Worm (Caenorhabditis elegans) whole organism, dauer: Measurements from ENCODE around the gene C18G1.9.

Experiments used
- unc-62 ChIP-seq: sonication (generic microtip); optimal IDR thresholded peaks from 2 replicates; lab custom pipeline; 2017; ENCODE audit warnings: missing biosample characterization, missing genetic modification reagents, missing genetic modification characterization

The C18G1.9 gene

DNA sequence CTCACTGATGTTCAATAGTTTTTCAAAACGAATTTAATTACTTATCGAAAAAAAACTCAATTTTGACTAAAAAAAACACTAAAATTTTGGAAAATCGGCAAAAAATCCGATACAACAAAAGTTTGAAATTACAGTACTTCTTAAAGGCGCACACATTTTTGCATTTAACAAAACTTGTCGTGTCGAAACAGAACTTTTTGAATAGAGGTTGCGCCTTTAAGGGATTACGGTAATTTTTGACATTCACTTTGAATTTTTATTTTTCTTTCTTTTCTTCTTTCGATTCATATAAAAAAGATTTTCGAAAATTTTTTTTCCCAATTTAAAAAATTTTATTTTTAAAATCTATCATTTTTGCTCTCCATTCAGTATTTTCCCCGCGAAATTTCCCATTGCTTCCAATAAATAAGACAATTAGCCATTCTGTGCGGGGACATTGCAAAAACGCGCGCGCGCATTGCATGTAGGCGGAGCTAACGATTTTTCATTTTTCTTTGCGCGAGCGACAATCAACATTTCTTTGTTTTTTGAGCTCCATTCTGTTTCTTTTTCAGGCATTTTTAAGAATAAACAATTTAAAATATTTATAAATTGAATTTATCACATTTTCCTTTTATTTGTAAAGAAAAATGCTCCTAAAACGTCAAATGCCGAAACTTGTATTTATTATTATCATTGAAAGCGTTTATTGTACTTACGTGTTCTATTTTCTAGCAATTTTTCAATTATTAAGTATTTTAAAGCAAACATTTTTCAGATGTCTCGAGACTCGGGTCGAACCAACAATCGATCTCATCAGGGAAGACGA, 38.2 kb downstream of the C18G1.9 start, which contains the start of gene F39G3.3:
F39G3.3 (plus strand) TSS at position 758 of the 808 bp plus-strand sequence.
- TF ChIP-seq unc-62 (GFP tag; lab: Kevin White, UChicago): no peak

- no peak for TF ChIP-seq unc-62 (GFP tag; lab: Kevin White, UChicago)
Measured at ce11 chrV:4730075-4730474, 39.5 kb downstream of the C18G1.9 start, which contains the start of gene tig-2. TSS of gene tig-2 (minus strand) at chrV:4730161.

ce11 chrV:4724453-4724852, 45.1 kb downstream of the C18G1.9 start, which contains the start of gene F39G3.4:
TSS of gene F39G3.4 (plus strand) at chrV:4724753.
- no peak for TF ChIP-seq unc-62 (GFP tag; lab: Kevin White, UChicago)

DNA sequence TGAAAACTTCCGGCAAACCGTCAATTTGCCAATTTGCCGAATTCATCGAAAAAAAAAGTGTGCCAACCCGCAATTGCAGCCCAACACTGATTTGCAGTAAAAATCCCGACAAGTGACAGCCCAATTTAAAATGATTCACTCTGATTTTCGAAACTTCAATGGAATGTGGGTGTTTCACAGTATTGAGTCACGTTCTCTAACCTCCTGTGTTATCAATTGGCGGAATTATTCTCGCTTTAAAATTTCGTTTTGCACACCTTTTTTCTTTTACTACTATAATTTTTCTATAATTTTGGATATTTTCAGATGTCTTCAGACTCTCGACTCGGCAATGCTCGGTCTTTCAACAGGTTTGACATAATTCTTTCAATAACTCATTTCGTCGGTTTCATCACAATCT, 47.2 kb downstream of the C18G1.9 start, which contains the start of gene F39G3.5:
F39G3.5 (plus strand) TSS at position 301 of the 400 bp plus-strand sequence.
- TF ChIP-seq unc-62 (GFP tag; lab: Kevin White, UChicago): no peak

DNA sequence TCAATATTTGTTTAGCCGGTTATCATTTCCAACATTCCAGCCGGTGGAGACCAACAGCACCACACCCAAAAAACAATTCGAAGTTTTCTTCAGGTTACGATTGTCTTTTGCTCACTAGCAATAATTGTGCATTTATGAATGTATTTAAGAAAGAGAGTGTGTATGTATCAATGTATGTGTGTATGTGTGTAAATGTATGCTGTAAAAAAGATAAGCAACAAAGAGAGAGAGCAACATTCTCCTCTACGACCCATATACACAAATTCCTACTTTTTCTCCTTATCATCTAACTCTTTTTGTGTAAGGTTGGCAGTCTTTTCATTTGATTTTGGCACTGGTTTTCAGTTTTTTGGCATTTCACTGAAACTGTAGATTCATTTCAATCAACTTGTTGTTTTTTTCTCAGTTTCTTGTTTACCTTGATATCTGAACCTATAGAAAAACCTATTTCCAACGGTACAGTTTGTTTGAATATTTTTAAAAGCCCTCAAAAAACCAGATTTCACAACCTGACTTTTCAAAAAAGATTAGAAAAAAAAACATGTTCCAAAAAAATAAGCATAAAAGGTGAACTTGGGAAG, 48.6 kb downstream of the C18G1.9 start:
- TF ChIP-seq unc-62 (GFP tag; lab: Kevin White, UChicago): no peak

ce11 chrV:4719965-4720364, 49.6 kb downstream of the C18G1.9 start, which contains the start of gene prx-6:
TSS of gene prx-6 (minus strand) at chrV:4720093.
- no peak for TF ChIP-seq unc-62 (GFP tag; lab: Kevin White, UChicago)
